Worm (Caenorhabditis elegans): ENCODE results near the gene mel-32.

DNA sequence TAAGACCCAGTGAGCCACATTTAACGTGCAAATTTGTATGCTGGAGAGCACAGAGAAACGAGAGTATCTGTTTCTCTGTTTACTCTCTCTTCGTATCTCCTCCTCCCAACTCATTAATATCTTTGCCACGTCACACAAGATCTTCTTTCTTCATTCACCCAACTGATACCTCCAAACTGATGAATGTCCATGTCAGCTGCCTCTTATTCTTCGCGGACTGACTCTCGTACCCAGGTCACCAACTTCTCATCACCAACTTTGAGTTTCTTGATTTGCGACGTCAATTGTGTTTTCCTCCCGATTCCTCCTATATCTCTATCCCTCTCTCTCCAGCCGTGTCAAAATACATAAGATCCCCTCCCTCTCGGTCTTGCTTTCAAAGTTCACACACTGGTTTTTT lies 40.5 kb downstream of the mel-32 start:
- TF ChIP-seq nhr-12 (tag; optimal IDR thresholded peaks at IDR 0.05) (no peak), unc-62 (GFP tag; optimal IDR thresholded peaks at IDR 0.05) (no peak), ZK546.5 (tag; optimal IDR thresholded peaks at IDR 0.05) (no peak), alr-1 (tag; optimal IDR thresholded peaks at IDR 0.05) (no peak), lin-39 (tag; optimal IDR thresholded peaks at IDR 0.05) (no peak), fos-1 (tag; optimal IDR thresholded peaks at IDR 0.05) (no peak), lin-13 (GFP tag; optimal IDR thresholded peaks at IDR 0.05) (peak; percentile 43), skn-1 (tag; optimal IDR thresholded peaks at IDR 0.05) (no peak), aly-2 (tag; optimal IDR thresholded peaks at IDR 0.05) (no peak), snpc-4 (tag; optimal IDR thresholded peaks at IDR 0.05) (no peak), ama-1 (optimal IDR thresholded peaks at IDR 0.05) (no peak), ztf-11 (tag; optimal IDR thresholded peaks at IDR 0.05) (no peak), mab-5 (tag; optimal IDR thresholded peaks at IDR 0.05) (no peak)

Data from whole organism, L2 larva.